Worm (Caenorhabditis elegans) whole organism, L2 larva: ENCODE measurements around the gene yju-2.
A peak's percentile ranks its signal among the peaks of the same experiment; 100 is the strongest.

Source experiments
- C34F6.9 ChIP-seq: fragments of 150-350 bp; optimal IDR thresholded peaks from 2 replicates; lab custom pipeline; 2014; ENCODE audit warnings: missing biosample characterization, missing genetic modification characterization
- F13H6.1 ChIP-seq: sonication (generic microtip); optimal IDR thresholded peaks from 2 replicates; lab custom pipeline; 2016; ENCODE audit warnings: missing genetic modification characterization, missing compliant biosample characterization
- R02D3.7 ChIP-seq: fragments of 150-350 bp; optimal IDR thresholded peaks from 2 replicates; lab custom pipeline; 2014; ENCODE audit warnings: missing biosample characterization, missing genetic modification characterization
- Y55F3AM.14 ChIP-seq: fragments of 200-800 bp; sonication (Bioruptor generic); optimal IDR thresholded peaks from 2 replicates; lab custom pipeline; 2018; ENCODE audit warnings: mild to moderate bottlenecking, missing genetic modification characterization, missing compliant biosample characterization
- ZK546.5 ChIP-seq: sonication (generic microtip); optimal IDR thresholded peaks from 2 replicates; lab custom pipeline; 2017; ENCODE audit warnings: missing biosample characterization, missing genetic modification characterization
- alr-1 ChIP-seq: fragments of 150-350 bp; optimal IDR thresholded peaks from 2 replicates; lab custom pipeline; 2014; ENCODE audit warnings: missing biosample characterization, missing genetic modification characterization
- aly-2 ChIP-seq: fragments of 150-350 bp; optimal IDR thresholded peaks from 2 replicates; lab custom pipeline; 2014; ENCODE audit warnings: missing biosample characterization, missing genetic modification characterization
- ama-1 ChIP-seq: fragments of 150-350 bp; optimal IDR thresholded peaks from 2 replicates; lab custom pipeline; 2018; ENCODE audit warnings: inconsistent platforms
- blmp-1 ChIP-seq: sonication (generic microtip); optimal IDR thresholded peaks from 2 replicates; lab custom pipeline; 2017; ENCODE audit warnings: missing genetic modification characterization, mild to moderate bottlenecking, missing compliant biosample characterization, antibody characterized with exemption, moderate library complexity; ENCODE audit not compliant: insufficient read depth
- ceh-16 ChIP-seq: fragments of 150-350 bp; optimal IDR thresholded peaks from 2 replicates; lab custom pipeline; 2014; ENCODE audit warnings: missing biosample characterization, missing genetic modification characterization
- ceh-82 ChIP-seq: fragments of 150-350 bp; optimal IDR thresholded peaks from 2 replicates; lab custom pipeline; 2014; ENCODE audit warnings: missing biosample characterization, missing genetic modification characterization
- crh-2 ChIP-seq: sonication (generic microtip); optimal IDR thresholded peaks from 2 replicates; lab custom pipeline; 2017; ENCODE audit warnings: missing biosample characterization, missing genetic modification characterization
- dmd-4 ChIP-seq: sonication (generic microtip); optimal IDR thresholded peaks from 2 replicates; lab custom pipeline; 2017; ENCODE audit warnings: missing biosample characterization, missing genetic modification characterization
- egl-27 ChIP-seq: sonication (generic microtip); optimal IDR thresholded peaks from 3 replicates; lab custom pipeline; 2017; ENCODE audit warnings: missing biosample characterization, missing genetic modification reagents, missing genetic modification characterization
- elt-1 ChIP-seq: fragments of 150-350 bp; optimal IDR thresholded peaks from 2 replicates; lab custom pipeline; 2014; ENCODE audit warnings: missing biosample characterization, missing genetic modification characterization
- elt-3 ChIP-seq: sonication (generic microtip); optimal IDR thresholded peaks from 2 replicates; lab custom pipeline; 2017; ENCODE audit warnings: missing biosample characterization, missing genetic modification characterization
- fos-1 ChIP-seq: fragments of 150-350 bp; optimal IDR thresholded peaks from 2 replicates; lab custom pipeline; 2014; ENCODE audit warnings: missing biosample characterization, missing genetic modification characterization
- gmeb-1 ChIP-seq: fragments of 150-350 bp; optimal IDR thresholded peaks from 2 replicates; lab custom pipeline; 2014; ENCODE audit warnings: missing biosample characterization, missing genetic modification characterization
- lin-11 ChIP-seq: fragments of 150-350 bp; sonication (generic microtip); optimal IDR thresholded peaks from 2 replicates; lab custom pipeline; 2014; ENCODE audit warnings: missing biosample characterization, missing genetic modification characterization, inconsistent platforms, mixed read lengths
- lin-13 ChIP-seq: fragments of 150-350 bp; optimal IDR thresholded peaks from 2 replicates; lab custom pipeline; 2014; ENCODE audit warnings: missing biosample characterization, missing genetic modification reagents, missing genetic modification characterization
- lin-39 ChIP-seq: fragments of 150-350 bp; optimal IDR thresholded peaks from 2 replicates; lab custom pipeline; 2014; ENCODE audit warnings: missing biosample characterization, missing genetic modification reagents, missing genetic modification characterization
- lsy-2 ChIP-seq, 2 experiments: fragments of 150-350 bp in 1 of 2; sonication (generic microtip) in 1 of 2; optimal IDR thresholded peaks; 2 replicates each; lab custom pipeline; 2014 to 2017; ENCODE audit warnings: missing biosample characterization in 2 of 2, missing genetic modification characterization in 2 of 2
- mab-5 ChIP-seq: fragments of 150-350 bp; optimal IDR thresholded peaks from 2 replicates; lab custom pipeline; 2014; ENCODE audit warnings: missing biosample characterization, missing genetic modification characterization
- mbf-1 ChIP-seq: sonication (generic microtip); optimal IDR thresholded peaks from 2 replicates; lab custom pipeline; 2017; ENCODE audit warnings: missing biosample characterization, missing genetic modification characterization
- mdl-1 ChIP-seq, 2 experiments: fragments of 150-350 bp in 1 of 2; sonication (generic microtip) in 1 of 2; optimal IDR thresholded peaks; 2 replicates each; lab custom pipeline; 2017; ENCODE audit warnings: missing biosample characterization in 2 of 2, missing genetic modification characterization in 2 of 2
- nhr-10 ChIP-seq: sonication (generic microtip); optimal IDR thresholded peaks from 2 replicates; lab custom pipeline; 2017; ENCODE audit warnings: missing biosample characterization, missing genetic modification characterization
- nhr-11 ChIP-seq: fragments of 150-350 bp; optimal IDR thresholded peaks from 2 replicates; lab custom pipeline; 2014; ENCODE audit warnings: missing biosample characterization, missing genetic modification characterization
- nhr-12 ChIP-seq: fragments of 150-350 bp; optimal IDR thresholded peaks from 2 replicates; lab custom pipeline; 2014; ENCODE audit warnings: missing biosample characterization, missing genetic modification characterization
- nhr-129 ChIP-seq: fragments of 150-350 bp; optimal IDR thresholded peaks from 2 replicates; lab custom pipeline; 2014; ENCODE audit warnings: missing biosample characterization, missing genetic modification characterization
- nhr-21 ChIP-seq: fragments of 150-350 bp; optimal IDR thresholded peaks from 2 replicates; lab custom pipeline; 2014; ENCODE audit warnings: missing biosample characterization, missing genetic modification characterization
- nhr-23 ChIP-seq: fragments of 150-350 bp; optimal IDR thresholded peaks from 2 replicates; lab custom pipeline; 2014; ENCODE audit warnings: missing biosample characterization, missing genetic modification reagents, missing genetic modification characterization
- nhr-237 ChIP-seq: fragments of 150-350 bp; optimal IDR thresholded peaks from 2 replicates; lab custom pipeline; 2014; ENCODE audit warnings: missing biosample characterization, missing genetic modification characterization
- nhr-25 ChIP-seq: fragments of 150-350 bp; sonication (generic microtip); optimal IDR thresholded peaks from 3 replicates; lab custom pipeline; 2014; ENCODE audit warnings: missing biosample characterization, missing genetic modification characterization
- nhr-6 ChIP-seq: fragments of 150-350 bp; optimal IDR thresholded peaks from 2 replicates; lab custom pipeline; 2014; ENCODE audit warnings: missing biosample characterization, missing genetic modification characterization
- nhr-77 ChIP-seq: fragments of 150-350 bp; optimal IDR thresholded peaks from 2 replicates; lab custom pipeline; 2014; ENCODE audit warnings: missing biosample characterization, missing genetic modification characterization
- peb-1 ChIP-seq: fragments of 150-350 bp; optimal IDR thresholded peaks from 2 replicates; lab custom pipeline; 2014; ENCODE audit warnings: missing biosample characterization, missing genetic modification characterization
- sem-4 ChIP-seq: fragments of 150-350 bp; optimal IDR thresholded peaks from 2 replicates; lab custom pipeline; 2014; ENCODE audit warnings: missing biosample characterization, missing genetic modification reagents, missing genetic modification characterization
- skn-1 ChIP-seq: sonication (generic microtip); optimal IDR thresholded peaks from 2 replicates; lab custom pipeline; 2017; ENCODE audit warnings: missing biosample characterization, missing genetic modification characterization
- sma-3 ChIP-seq: sonication (generic microtip); optimal IDR thresholded peaks from 2 replicates; lab custom pipeline; 2016; ENCODE audit warnings: missing genetic modification reagents, missing genetic modification characterization, missing compliant biosample characterization
- sma-9 ChIP-seq, 2 experiments: fragments of 150-350 bp in 1 of 2; sonication (generic microtip) in 1 of 2; optimal IDR thresholded peaks; 2 replicates each; lab custom pipeline; 2014 to 2016; ENCODE audit warnings: missing genetic modification characterization in 2 of 2, mild to moderate bottlenecking in 1 of 2, missing biosample characterization in 1 of 2, missing compliant biosample characterization in 1 of 2, missing genetic modification reagents in 1 of 2, moderate library complexity in 1 of 2
- snpc-4 ChIP-seq: fragments of 150-350 bp; optimal IDR thresholded peaks from 2 replicates; lab custom pipeline; 2014; ENCODE audit warnings: missing biosample characterization, missing genetic modification characterization
- unc-39 ChIP-seq: fragments of 150-350 bp; optimal IDR thresholded peaks from 2 replicates; lab custom pipeline; 2014; ENCODE audit warnings: missing biosample characterization, missing genetic modification characterization
- unc-55 ChIP-seq: fragments of 150-350 bp; sonication (generic microtip); optimal IDR thresholded peaks from 3 replicates; lab custom pipeline; 2014; ENCODE audit warnings: missing biosample characterization, missing genetic modification reagents, missing genetic modification characterization
- unc-62 ChIP-seq: fragments of 150-350 bp; optimal IDR thresholded peaks from 2 replicates; lab custom pipeline; 2014; ENCODE audit warnings: missing biosample characterization, missing genetic modification reagents, missing genetic modification characterization
- zag-1 ChIP-seq: fragments of 150-350 bp; optimal IDR thresholded peaks from 2 replicates; lab custom pipeline; 2014; ENCODE audit warnings: missing biosample characterization, missing genetic modification characterization
- ztf-1 ChIP-seq: fragments of 200-800 bp; sonication (Bioruptor generic); conservative IDR thresholded peaks from 2 replicates; pipeline ENCODE4 v1.3.6; 2022; ENCODE audit warnings: missing genetic modification characterization, missing compliant biosample characterization
- ztf-11 ChIP-seq: sonication (generic microtip); optimal IDR thresholded peaks from 2 replicates; lab custom pipeline; 2017; ENCODE audit warnings: missing biosample characterization, missing genetic modification characterization
- ztf-4 ChIP-seq: fragments of 150-350 bp; optimal IDR thresholded peaks from 2 replicates; lab custom pipeline; 2014; ENCODE audit warnings: missing biosample characterization, missing genetic modification characterization

yju-2 gene

ce11 chrIII:7141285-7141715 is 42.8 kb upstream of the yju-2 start (continued):
- TF ChIP-seq crh-2 (peak; percentile 56), mbf-1 (tag; lab: Kevin White, UChicago) (no peak), unc-55 (no peak), dmd-4 (no peak), ama-1 (lab: Kevin White, UChicago) (peak; percentile 91), ztf-1 (GFP tag; lab: Robert Waterston, UW) (no peak), blmp-1 (tag; lab: Kevin White, UChicago) (no peak), ztf-4 (tag; lab: Kevin White, UChicago) (no peak), sma-3 (peak; percentile 31), aly-2 (no peak)

ce11 chrIII:7142172-7142601 is 41.9 kb upstream of the yju-2 start:
- no peak for TF ChIP-seq ztf-1 (GFP tag; lab: Robert Waterston, UW)
- peak; percentile 3 for TF ChIP-seq nhr-25 (tag; lab: Kevin White, UChicago)
- TF ChIP-seq zag-1 (tag; lab: Kevin White, UChicago): no peak
- TF ChIP-seq mdl-1 (tag; optimal IDR thresholded peaks at IDR 0.05; lab: Kevin White, UChicago): no peak
- no peak for TF ChIP-seq nhr-237 (tag; lab: Kevin White, UChicago)
- no peak for TF ChIP-seq nhr-77 (tag; lab: Kevin White, UChicago)
- TF ChIP-seq lin-11 (tag; lab: Kevin White, UChicago): no peak
- TF ChIP-seq ztf-11 (tag; lab: Kevin White, UChicago): no peak
- no peak for TF ChIP-seq mbf-1 (tag; lab: Kevin White, UChicago)
- TF ChIP-seq F13H6.1 (tag; lab: Kevin White, UChicago): peak; percentile 4
- TF ChIP-seq nhr-129: no peak
- no peak for TF ChIP-seq fos-1 (tag; lab: Kevin White, UChicago)
- TF ChIP-seq ama-1 (lab: Kevin White, UChicago): peak; percentile 76
- no peak for TF ChIP-seq ZK546.5 (tag; lab: Kevin White, UChicago)
- TF ChIP-seq nhr-12: no peak
- TF ChIP-seq lsy-2 (tag; optimal IDR thresholded peaks at IDR 0.05; lab: Kevin White, UChicago): peak; percentile 36 to 45
- TF ChIP-seq ceh-82 (tag; lab: Kevin White, UChicago): no peak
- no peak for TF ChIP-seq elt-3 (tag; lab: Kevin White, UChicago)
- TF ChIP-seq gmeb-1 (tag; lab: Kevin White, UChicago): peak; percentile 64
- TF ChIP-seq crh-2: peak; percentile 34
- TF ChIP-seq R02D3.7: no peak
- peak; percentile 95 for TF ChIP-seq snpc-4 (tag; lab: Kevin White, UChicago)
- no peak for TF ChIP-seq C34F6.9 (tag; lab: Kevin White, UChicago)
- no peak for TF ChIP-seq unc-62 (GFP tag; lab: Kevin White, UChicago)
- TF ChIP-seq dmd-4: no peak
- TF ChIP-seq sma-3: peak; percentile 64
- TF ChIP-seq egl-27 (tag; lab: Kevin White, UChicago): peak; percentile 25
- no peak for TF ChIP-seq lin-13
- TF ChIP-seq aly-2: no peak
- no peak for TF ChIP-seq nhr-10 (tag; lab: Kevin White, UChicago)
- no peak for TF ChIP-seq elt-1 (tag; lab: Kevin White, UChicago)
- no peak for TF ChIP-seq peb-1 (tag; lab: Kevin White, UChicago)
- no peak for TF ChIP-seq mab-5 (tag; lab: Kevin White, UChicago)
- no peak for TF ChIP-seq skn-1 (tag; lab: Kevin White, UChicago)
- TF ChIP-seq nhr-11: no peak
- TF ChIP-seq unc-39: no peak
- TF ChIP-seq unc-55: no peak
- TF ChIP-seq nhr-23: no peak
- TF ChIP-seq alr-1: no peak
- no peak for TF ChIP-seq blmp-1 (tag; lab: Kevin White, UChicago)
- no peak for TF ChIP-seq Y55F3AM.14 (GFP tag; lab: Kevin White, UChicago)
- no peak for TF ChIP-seq ztf-4 (tag; lab: Kevin White, UChicago)
- TF ChIP-seq lin-39 (tag; lab: Kevin White, UChicago): no peak
- peak; percentile 10 for TF ChIP-seq nhr-21 (tag; lab: Kevin White, UChicago)
- no peak for TF ChIP-seq ceh-16 (tag; lab: Kevin White, UChicago)
- TF ChIP-seq nhr-6 (tag; lab: Kevin White, UChicago): no peak
- TF ChIP-seq sma-9 (GFP tag; optimal IDR thresholded peaks at IDR 0.05; lab: Kevin White, UChicago): peak; percentile 25
- TF ChIP-seq sma-9 (tag; optimal IDR thresholded peaks at IDR 0.05; lab: Kevin White, UChicago): no peak
- TF ChIP-seq sem-4 (tag; lab: Kevin White, UChicago): no peak
